Worm (Caenorhabditis elegans): ENCODE measurements around the gene W05H9.4.

- TF ChIP-seq nhr-11 (tag; optimal IDR thresholded peaks at IDR 0.05) (no peak), mdl-1 (tag; optimal IDR thresholded peaks at IDR 0.05) (no peak), snpc-4 (tag; optimal IDR thresholded peaks at IDR 0.05) (no peak), lsy-2 (tag; optimal IDR thresholded peaks at IDR 0.05) (no peak), lin-13 (GFP tag; optimal IDR thresholded peaks at IDR 0.05) (no peak), unc-39 (tag; optimal IDR thresholded peaks at IDR 0.05) (no peak), lin-39 (tag; optimal IDR thresholded peaks at IDR 0.05) (no peak), nhr-10 (tag; optimal IDR thresholded peaks at IDR 0.05) (no peak), elt-3 (tag; optimal IDR thresholded peaks at IDR 0.05) (no peak), elt-1 (tag; optimal IDR thresholded peaks at IDR 0.05) (no peak)
These were observed 5.0 kb upstream of the W05H9.4 start for ce11 chrX:6258409-6258808.

Data from whole organism, L2 larva.